Worm (Caenorhabditis elegans) whole organism, L2 larva: ENCODE results near the gene F32D8.4.

ENCODE experiments used
- C34F6.9 ChIP-seq: fragments of 150-350 bp; optimal IDR thresholded peaks from 2 replicates; lab custom pipeline; 2014; ENCODE audit warnings: missing biosample characterization, missing genetic modification characterization
- Y55F3AM.14 ChIP-seq: fragments of 200-800 bp; sonication (Bioruptor generic); optimal IDR thresholded peaks from 2 replicates; lab custom pipeline; 2018; ENCODE audit warnings: mild to moderate bottlenecking, missing genetic modification characterization, missing compliant biosample characterization
- alr-1 ChIP-seq: fragments of 150-350 bp; optimal IDR thresholded peaks from 2 replicates; lab custom pipeline; 2014; ENCODE audit warnings: missing biosample characterization, missing genetic modification characterization
- aly-2 ChIP-seq: fragments of 150-350 bp; optimal IDR thresholded peaks from 2 replicates; lab custom pipeline; 2014; ENCODE audit warnings: missing biosample characterization, missing genetic modification characterization
- ama-1 ChIP-seq: fragments of 150-350 bp; optimal IDR thresholded peaks from 2 replicates; lab custom pipeline; 2018; ENCODE audit warnings: inconsistent platforms
- ceh-16 ChIP-seq: fragments of 150-350 bp; optimal IDR thresholded peaks from 2 replicates; lab custom pipeline; 2014; ENCODE audit warnings: missing biosample characterization, missing genetic modification characterization
- ceh-82 ChIP-seq: fragments of 150-350 bp; optimal IDR thresholded peaks from 2 replicates; lab custom pipeline; 2014; ENCODE audit warnings: missing biosample characterization, missing genetic modification characterization
- crh-2 ChIP-seq: sonication (generic microtip); optimal IDR thresholded peaks from 2 replicates; lab custom pipeline; 2017; ENCODE audit warnings: missing biosample characterization, missing genetic modification characterization
- egl-27 ChIP-seq: sonication (generic microtip); optimal IDR thresholded peaks from 3 replicates; lab custom pipeline; 2017; ENCODE audit warnings: missing biosample characterization, missing genetic modification reagents, missing genetic modification characterization
- fos-1 ChIP-seq: fragments of 150-350 bp; optimal IDR thresholded peaks from 2 replicates; lab custom pipeline; 2014; ENCODE audit warnings: missing biosample characterization, missing genetic modification characterization
- gmeb-1 ChIP-seq: fragments of 150-350 bp; optimal IDR thresholded peaks from 2 replicates; lab custom pipeline; 2014; ENCODE audit warnings: missing biosample characterization, missing genetic modification characterization
- lin-11 ChIP-seq: fragments of 150-350 bp; sonication (generic microtip); optimal IDR thresholded peaks from 2 replicates; lab custom pipeline; 2014; ENCODE audit warnings: missing biosample characterization, missing genetic modification characterization, inconsistent platforms, mixed read lengths
- lin-13 ChIP-seq: fragments of 150-350 bp; optimal IDR thresholded peaks from 2 replicates; lab custom pipeline; 2014; ENCODE audit warnings: missing biosample characterization, missing genetic modification reagents, missing genetic modification characterization
- mab-5 ChIP-seq: fragments of 150-350 bp; optimal IDR thresholded peaks from 2 replicates; lab custom pipeline; 2014; ENCODE audit warnings: missing biosample characterization, missing genetic modification characterization
- mdl-1 ChIP-seq, 2 experiments: fragments of 150-350 bp in 1 of 2; sonication (generic microtip) in 1 of 2; optimal IDR thresholded peaks; 2 replicates each; lab custom pipeline; 2017; ENCODE audit warnings: missing biosample characterization in 2 of 2, missing genetic modification characterization in 2 of 2
- nhr-10 ChIP-seq: sonication (generic microtip); optimal IDR thresholded peaks from 2 replicates; lab custom pipeline; 2017; ENCODE audit warnings: missing biosample characterization, missing genetic modification characterization
- nhr-11 ChIP-seq: fragments of 150-350 bp; optimal IDR thresholded peaks from 2 replicates; lab custom pipeline; 2014; ENCODE audit warnings: missing biosample characterization, missing genetic modification characterization
- nhr-129 ChIP-seq: fragments of 150-350 bp; optimal IDR thresholded peaks from 2 replicates; lab custom pipeline; 2014; ENCODE audit warnings: missing biosample characterization, missing genetic modification characterization
- nhr-23 ChIP-seq: fragments of 150-350 bp; optimal IDR thresholded peaks from 2 replicates; lab custom pipeline; 2014; ENCODE audit warnings: missing biosample characterization, missing genetic modification reagents, missing genetic modification characterization
- nhr-237 ChIP-seq: fragments of 150-350 bp; optimal IDR thresholded peaks from 2 replicates; lab custom pipeline; 2014; ENCODE audit warnings: missing biosample characterization, missing genetic modification characterization
- nhr-25 ChIP-seq: fragments of 150-350 bp; sonication (generic microtip); optimal IDR thresholded peaks from 3 replicates; lab custom pipeline; 2014; ENCODE audit warnings: missing biosample characterization, missing genetic modification characterization
- nhr-6 ChIP-seq: fragments of 150-350 bp; optimal IDR thresholded peaks from 2 replicates; lab custom pipeline; 2014; ENCODE audit warnings: missing biosample characterization, missing genetic modification characterization
- nhr-77 ChIP-seq: fragments of 150-350 bp; optimal IDR thresholded peaks from 2 replicates; lab custom pipeline; 2014; ENCODE audit warnings: missing biosample characterization, missing genetic modification characterization
- peb-1 ChIP-seq: fragments of 150-350 bp; optimal IDR thresholded peaks from 2 replicates; lab custom pipeline; 2014; ENCODE audit warnings: missing biosample characterization, missing genetic modification characterization
- skn-1 ChIP-seq: sonication (generic microtip); optimal IDR thresholded peaks from 2 replicates; lab custom pipeline; 2017; ENCODE audit warnings: missing biosample characterization, missing genetic modification characterization
- sma-3 ChIP-seq: sonication (generic microtip); optimal IDR thresholded peaks from 2 replicates; lab custom pipeline; 2016; ENCODE audit warnings: missing genetic modification reagents, missing genetic modification characterization, missing compliant biosample characterization
- sma-9 ChIP-seq, 2 experiments: fragments of 150-350 bp in 1 of 2; sonication (generic microtip) in 1 of 2; optimal IDR thresholded peaks; 2 replicates each; lab custom pipeline; 2014 to 2016; ENCODE audit warnings: missing genetic modification characterization in 2 of 2, mild to moderate bottlenecking in 1 of 2, missing biosample characterization in 1 of 2, missing compliant biosample characterization in 1 of 2, missing genetic modification reagents in 1 of 2, moderate library complexity in 1 of 2
- snpc-4 ChIP-seq: fragments of 150-350 bp; optimal IDR thresholded peaks from 2 replicates; lab custom pipeline; 2014; ENCODE audit warnings: missing biosample characterization, missing genetic modification characterization
- unc-39 ChIP-seq: fragments of 150-350 bp; optimal IDR thresholded peaks from 2 replicates; lab custom pipeline; 2014; ENCODE audit warnings: missing biosample characterization, missing genetic modification characterization
- unc-55 ChIP-seq: fragments of 150-350 bp; sonication (generic microtip); optimal IDR thresholded peaks from 3 replicates; lab custom pipeline; 2014; ENCODE audit warnings: missing biosample characterization, missing genetic modification reagents, missing genetic modification characterization
- unc-62 ChIP-seq: fragments of 150-350 bp; optimal IDR thresholded peaks from 2 replicates; lab custom pipeline; 2014; ENCODE audit warnings: missing biosample characterization, missing genetic modification reagents, missing genetic modification characterization
- ztf-1 ChIP-seq: fragments of 200-800 bp; sonication (Bioruptor generic); conservative IDR thresholded peaks from 2 replicates; pipeline ENCODE4 v1.3.6; 2022; ENCODE audit warnings: missing genetic modification characterization, missing compliant biosample characterization
- ztf-11 ChIP-seq: sonication (generic microtip); optimal IDR thresholded peaks from 2 replicates; lab custom pipeline; 2017; ENCODE audit warnings: missing biosample characterization, missing genetic modification characterization

Gene F32D8.4

DNA sequence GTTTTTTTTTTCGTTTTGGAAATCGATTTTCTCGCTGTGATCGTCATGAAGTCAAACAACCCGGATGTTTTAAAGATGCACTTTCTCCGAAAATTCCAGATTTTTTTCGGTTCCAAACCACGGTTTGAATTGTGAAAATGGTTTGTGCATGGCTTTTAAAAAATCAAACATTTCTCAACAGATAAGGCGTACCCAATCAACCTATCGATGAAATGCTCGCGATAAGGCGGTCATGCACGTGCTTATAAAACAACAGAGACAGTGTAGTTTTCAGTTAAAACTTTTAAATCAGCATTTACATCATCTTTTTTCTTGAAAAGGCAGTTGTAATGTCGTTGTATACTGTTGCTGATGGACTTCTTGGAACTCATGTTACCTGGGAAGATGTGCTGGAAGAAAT lies 39.1 kb upstream of the F32D8.4 start, which contains the start of gene F58B4.5:
Gene F58B4.5 (plus strand): TSS at position 283 of the 400 bp plus-strand sequence.
- TF ChIP-seq fos-1 (peak; percentile 43), sma-9 (GFP tag; optimal IDR thresholded peaks at IDR 0.05; lab: Kevin White, UChicago) (peak; percentile 71), sma-9 (tag; optimal IDR thresholded peaks at IDR 0.05; lab: Kevin White, UChicago) (no peak), nhr-6 (tag; lab: Kevin White, UChicago) (no peak), nhr-77 (no peak), nhr-10 (no peak), ceh-82 (no peak), C34F6.9 (no peak), aly-2 (tag; lab: Kevin White, UChicago) (no peak), lin-13 (GFP tag; lab: Kevin White, UChicago) (no peak), crh-2 (tag; lab: Kevin White, UChicago) (peak; percentile 54), peb-1 (no peak), nhr-11 (no peak)

DNA sequence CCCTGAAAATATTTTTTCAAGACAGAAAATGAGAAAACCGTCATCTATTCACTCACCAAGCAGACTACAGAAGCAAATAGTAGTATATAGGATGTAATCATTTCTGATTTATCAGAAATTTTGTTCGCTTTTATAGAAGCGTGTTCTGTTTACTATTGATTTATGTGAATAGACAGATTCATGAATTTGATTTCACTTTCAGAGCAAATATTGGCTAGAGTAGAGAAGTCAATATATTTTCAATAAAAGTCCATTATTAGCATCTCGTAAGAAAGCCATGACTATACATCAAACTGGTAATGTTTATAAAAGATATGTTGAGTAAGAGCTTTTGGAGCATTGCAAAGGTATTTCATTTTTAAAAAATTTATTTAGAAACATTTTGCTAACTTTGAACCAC lies 37.8 kb upstream of the F32D8.4 start, which contains the start of gene scvp-1:
Gene scvp-1 (minus strand): TSS at position 101 of the 400 bp plus-strand sequence.
- TF ChIP-seq nhr-129 (tag; lab: Kevin White, UChicago) = no peak
- TF ChIP-seq mab-5 = no peak
- TF ChIP-seq lin-11 = no peak
- no peak for TF ChIP-seq unc-39 (tag; lab: Kevin White, UChicago)
- no peak for TF ChIP-seq nhr-237
- TF ChIP-seq crh-2 (tag; lab: Kevin White, UChicago) = no peak

DNA sequence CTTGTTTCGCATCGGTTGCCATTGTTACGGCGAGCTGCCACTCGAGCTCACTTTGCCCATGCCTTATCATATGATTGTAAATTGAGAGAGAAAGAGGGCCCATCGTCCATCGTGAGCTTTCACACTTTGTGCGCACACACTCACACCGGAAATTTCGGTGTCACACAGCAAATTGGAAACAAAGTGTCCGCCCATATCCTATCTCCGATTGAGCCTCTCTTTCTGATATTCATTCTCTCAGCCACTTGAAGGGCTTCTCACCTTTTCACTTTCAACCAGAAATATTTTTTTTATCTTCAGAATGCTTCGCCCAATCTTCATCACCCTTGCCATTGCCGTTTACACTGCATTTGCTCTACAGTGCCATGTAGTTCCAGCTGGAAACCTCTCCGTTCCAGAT lies 36.2 kb upstream of the F32D8.4 start, which contains the start of gene F58B4.3:
Gene F58B4.3 (plus strand): TSS at position 301 of the 400 bp plus-strand sequence.
- peak; percentile 39 for TF ChIP-seq lin-11
- TF ChIP-seq alr-1 (tag; lab: Kevin White, UChicago) = no peak

DNA sequence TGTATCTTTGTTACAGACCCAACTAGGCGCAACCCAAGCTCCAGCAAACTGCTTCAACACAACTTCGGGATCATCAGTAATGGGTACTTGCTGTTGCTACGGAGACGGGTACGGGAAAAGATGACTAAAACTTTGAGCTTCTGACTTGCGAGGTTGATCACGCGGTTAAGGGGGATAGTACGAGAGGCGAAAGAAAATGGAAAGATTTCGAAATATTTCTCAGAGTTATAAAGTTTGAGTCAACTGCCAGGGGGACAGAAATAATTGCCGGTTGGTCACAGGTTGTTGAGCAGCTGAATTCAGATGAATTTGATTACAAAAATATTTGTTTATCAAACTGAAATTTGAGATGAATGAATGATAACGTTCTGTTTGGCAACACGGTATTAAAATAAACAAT lies 32.3 kb upstream of the F32D8.4 start:
- no peak for TF ChIP-seq unc-55 (GFP tag; lab: Kevin White, UChicago)
- peak; percentile 35 for TF ChIP-seq lin-11

DNA sequence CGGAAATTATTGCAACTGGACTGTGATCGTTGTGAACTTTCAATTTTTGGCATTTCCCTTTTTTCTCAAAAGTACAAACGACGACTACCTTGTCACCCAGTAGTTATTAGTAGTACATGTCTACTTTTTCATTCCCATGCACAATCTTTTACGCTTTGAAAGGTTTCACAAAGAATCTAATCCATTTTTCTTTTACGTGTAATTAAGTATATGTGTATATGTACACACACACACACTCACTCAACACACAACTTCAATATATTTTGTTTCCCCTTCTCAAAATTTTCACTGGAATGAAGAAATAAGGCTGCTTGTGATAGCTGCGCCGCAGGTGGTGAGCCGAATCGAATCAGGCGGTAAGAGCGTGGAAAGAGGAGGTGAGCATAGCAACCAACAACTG lies 31.4 kb upstream of the F32D8.4 start, which contains the start of gene F58B4.6:
Gene F58B4.6 (plus strand): TSS at position 301 of the 400 bp plus-strand sequence.
- TF ChIP-seq lin-11 = peak; percentile 12
- no peak for TF ChIP-seq C34F6.9
- TF ChIP-seq crh-2 (tag; lab: Kevin White, UChicago) = no peak

DNA sequence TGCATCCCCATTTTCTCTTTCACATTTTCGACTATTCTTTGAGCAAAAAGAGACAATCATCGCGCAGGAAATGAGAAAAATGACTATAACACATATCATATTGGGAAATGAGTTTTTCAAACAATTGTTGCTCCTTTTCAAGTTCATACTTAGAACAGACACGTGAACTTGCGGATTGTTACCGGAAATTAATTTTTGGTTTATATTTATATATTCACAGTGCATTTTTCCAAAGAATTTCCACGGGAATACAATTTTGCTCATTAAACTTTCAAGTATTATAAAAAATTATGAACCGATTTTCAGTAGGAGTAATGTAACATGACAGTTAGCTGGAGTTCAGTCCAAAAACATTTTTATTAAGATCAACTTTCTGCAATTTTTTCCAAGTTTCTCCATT lies 29.9 kb upstream of the F32D8.4 start, which contains the start of gene F58B4.7:
Gene F58B4.7 (minus strand): TSS at position 101 of the 400 bp plus-strand sequence.
- TF ChIP-seq ceh-16 (tag; lab: Kevin White, UChicago) (no peak), ztf-1 (GFP tag; lab: Robert Waterston, UW) (no peak), skn-1 (tag; lab: Kevin White, UChicago) (no peak), egl-27 (tag; lab: Kevin White, UChicago) (no peak), sma-9 (GFP tag; optimal IDR thresholded peaks at IDR 0.05; lab: Kevin White, UChicago) (no peak), sma-9 (tag; optimal IDR thresholded peaks at IDR 0.05; lab: Kevin White, UChicago) (no peak), nhr-77 (no peak), lin-11 (no peak), nhr-23 (tag; lab: Kevin White, UChicago) (no peak), unc-55 (GFP tag; lab: Kevin White, UChicago) (no peak), fos-1 (no peak)

DNA sequence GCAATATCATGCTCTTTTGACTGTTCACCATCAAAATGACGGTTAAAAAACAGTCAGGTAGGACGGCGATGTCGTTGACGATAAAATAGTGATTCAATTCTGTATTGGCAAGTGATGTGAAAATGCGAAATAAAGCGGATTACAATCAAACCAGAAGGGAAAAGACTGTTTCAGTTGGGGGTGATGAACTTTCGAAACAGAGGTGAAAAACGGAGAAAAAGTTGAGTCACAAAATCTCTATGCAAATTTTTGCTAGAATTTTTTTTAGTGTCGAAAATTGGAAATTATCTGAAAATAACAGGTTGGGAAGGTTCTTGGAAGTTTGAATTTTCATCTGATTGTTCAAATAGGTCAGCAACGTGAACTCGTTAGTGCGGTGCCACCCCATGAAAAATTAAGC lies 28.4 kb upstream of the F32D8.4 start, which contains the start of gene nas-31:
Gene nas-31 (minus strand): TSS at position 101 of the 400 bp plus-strand sequence.
- TF ChIP-seq ceh-82 (no peak), ztf-11 (no peak), egl-27 (tag; lab: Kevin White, UChicago) (no peak), unc-55 (GFP tag; lab: Kevin White, UChicago) (no peak)
- TF ChIP-seq, all 48 proteins: peak for 0

DNA sequence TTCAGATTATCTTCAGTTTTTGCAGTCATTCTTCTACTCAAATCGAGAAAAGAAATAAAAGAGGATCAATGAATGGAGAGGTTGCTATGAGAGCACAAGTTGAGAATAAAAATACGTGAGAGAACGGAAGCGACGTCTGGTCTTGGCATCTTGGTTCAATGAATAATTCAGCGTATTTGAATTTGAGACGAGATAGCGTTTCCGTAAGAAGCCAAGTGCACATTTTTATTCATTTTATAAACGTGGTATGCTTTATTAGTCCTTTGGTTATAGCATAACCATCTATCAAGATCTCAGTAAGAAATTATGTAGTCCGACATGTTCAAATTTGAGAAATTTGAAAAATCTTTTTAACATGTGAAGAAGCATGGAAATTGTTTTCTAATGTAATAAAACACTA lies 25.0 kb upstream of the F32D8.4 start, which contains the start of gene F58B4.2:
Gene F58B4.2 (minus strand): TSS at position 101 of the 400 bp plus-strand sequence.
- TF ChIP-seq crh-2 (tag; lab: Kevin White, UChicago) = no peak
- TF ChIP-seq Y55F3AM.14 (GFP tag; lab: Kevin White, UChicago) = no peak
- TF ChIP-seq C34F6.9 = no peak
- TF ChIP-seq unc-55 (GFP tag; lab: Kevin White, UChicago) = no peak
- TF ChIP-seq sma-3 (GFP tag; lab: Kevin White, UChicago) = no peak
- TF ChIP-seq nhr-23 (tag; lab: Kevin White, UChicago) = no peak
- TF ChIP-seq gmeb-1 (tag; lab: Kevin White, UChicago) = no peak
- no peak for TF ChIP-seq ztf-11
- TF ChIP-seq mdl-1 (tag; optimal IDR thresholded peaks at IDR 0.05; lab: Kevin White, UChicago) = no peak
- TF ChIP-seq ceh-16 (tag; lab: Kevin White, UChicago) = no peak
- TF ChIP-seq ceh-82 = no peak
- no peak for TF ChIP-seq snpc-4
- no peak for TF ChIP-seq nhr-25 (tag; lab: Kevin White, UChicago)
- no peak for TF ChIP-seq ama-1
- no peak for TF ChIP-seq lin-11
- TF ChIP-seq unc-62 (GFP tag; lab: Kevin White, UChicago) = no peak
